Fruit fly (Drosophila melanogaster) whole organism, wandering third instar larva: Measurements from ENCODE around the gene PolG1.

ENCODE experiments used
- GATAd ChIP-seq: sonication (Bioruptor generic); optimal IDR thresholded peaks from 2 replicates; lab custom pipeline; 2016; ENCODE audit warnings: missing biosample characterization, missing genetic modification characterization
- Hr78 ChIP-seq: fragments of >200 bp; optimal IDR thresholded peaks from 2 replicates; lab custom pipeline; 2017; ENCODE audit warnings: missing biosample characterization, missing genetic modification characterization
- h ChIP-seq: fragments of 200-800 bp; sonication (Bioruptor generic); optimal IDR thresholded peaks from 3 replicates; lab custom pipeline; 2016; ENCODE audit warnings: missing biosample characterization, mild to moderate bottlenecking, missing genetic modification characterization
- pan ChIP-seq: fragments of >200 bp; optimal IDR thresholded peaks from 2 replicates; lab custom pipeline; 2017
- psq ChIP-seq: fragments of 200-800 bp; sonication (Bioruptor generic); optimal IDR thresholded peaks from 3 replicates; lab custom pipeline; 2017; ENCODE audit warnings: missing biosample characterization, mild to moderate bottlenecking, missing genetic modification characterization, moderate library complexity

DNA sequence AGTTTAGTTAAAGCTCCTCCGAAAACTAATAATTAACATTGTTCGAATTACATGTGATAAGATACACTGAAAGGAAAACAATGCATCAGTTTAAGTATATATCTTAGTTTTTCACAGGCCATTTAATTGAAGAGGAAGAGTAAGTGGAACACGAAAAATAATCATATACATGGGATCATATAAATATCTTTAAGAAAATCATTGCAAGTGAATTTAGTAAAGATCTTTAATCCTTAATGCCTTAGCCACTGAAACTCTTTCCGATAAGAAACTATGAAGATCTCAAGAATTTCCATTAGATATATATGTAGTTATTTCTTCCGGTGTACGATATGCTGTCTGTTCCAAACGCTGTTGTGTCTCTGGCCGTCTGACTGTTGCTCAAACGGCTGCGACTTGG is 48.9 kb downstream of the PolG1 start:
- TF ChIP-seq GATAd (GFP tag; lab: Kevin White, UChicago) (no peak), Hr78 (GFP tag; lab: Kevin White, UChicago) (no peak), h (GFP tag; lab: Kevin White, UChicago) (no peak), psq (GFP tag; lab: Kevin White, UChicago) (no peak), pan (lab: Kevin White, UChicago) (no peak)
